Fruit fly (Drosophila melanogaster) whole organism, embryonic: Measurements from ENCODE around the gene Prx2.

Experiments
- BtbVII ChIP-seq: fragments of 200-800 bp; sonication (Bioruptor generic); optimal IDR thresholded peaks from 3 replicates; lab custom pipeline; 2017; ENCODE audit warnings: missing biosample characterization, mild to moderate bottlenecking, missing genetic modification characterization
- CG1529 ChIP-seq: fragments of 200-800 bp; sonication (Bioruptor generic); optimal IDR thresholded peaks from 3 replicates; lab custom pipeline; 2018; ENCODE audit warnings: missing biosample characterization, missing genetic modification characterization
- CG15479 ChIP-seq: fragments of 200-800 bp; sonication (Bioruptor generic); optimal IDR thresholded peaks from 3 replicates; lab custom pipeline; 2019; ENCODE audit warnings: missing biosample characterization, mild to moderate bottlenecking, missing genetic modification characterization, moderate library complexity
- CG16815 ChIP-seq: fragments of 200-800 bp; sonication (Bioruptor generic); optimal IDR thresholded peaks from 3 replicates; lab custom pipeline; 2017; ENCODE audit warnings: missing biosample characterization, mild to moderate bottlenecking, missing genetic modification characterization
- CG1792 ChIP-seq: fragments of 200-800 bp; sonication (Bioruptor generic); optimal IDR thresholded peaks from 2 replicates; lab custom pipeline; 2016; ENCODE audit warnings: missing biosample characterization, missing genetic modification characterization
- CG18011 ChIP-seq: fragments of 200-800 bp; sonication (Bioruptor generic); optimal IDR thresholded peaks from 2 replicates; lab custom pipeline; 2017; ENCODE audit warnings: missing biosample characterization, missing genetic modification characterization, mild to moderate bottlenecking, moderate library complexity, missing genotype
- CG18619 ChIP-seq: fragments of 200-800 bp; sonication (Bioruptor generic); optimal IDR thresholded peaks from 3 replicates; lab custom pipeline; 2017; ENCODE audit warnings: missing biosample characterization, mild to moderate bottlenecking, missing genetic modification characterization
- CG2678 ChIP-seq: fragments of 200-800 bp; sonication (Bioruptor generic); optimal IDR thresholded peaks from 3 replicates; lab custom pipeline; 2019; ENCODE audit warnings: missing biosample characterization, mild to moderate bottlenecking, missing genetic modification characterization, moderate library complexity
- CG32772 ChIP-seq: fragments of 200-800 bp; sonication (Bioruptor generic); IDR thresholded peaks from 2 replicates; pipeline ENCODE4 v1.3.6; 2022; ENCODE audit warnings: missing biosample characterization, missing genetic modification characterization
- CG3847 ChIP-seq: fragments of 200-800 bp; sonication (Bioruptor generic); IDR thresholded peaks from 2 replicates; pipeline ENCODE4 v1.3.6; 2022; ENCODE audit warnings: missing biosample characterization, missing genetic modification characterization
- CG42726 ChIP-seq: fragments of 200-800 bp; sonication (Bioruptor generic); IDR thresholded peaks from 2 replicates; pipeline ENCODE4 v1.3.6; 2022; ENCODE audit warnings: missing biosample characterization, missing genetic modification characterization; ENCODE audit not compliant: partially characterized antibody
- CG4328 ChIP-seq: fragments of 200-800 bp; sonication (Bioruptor generic); optimal IDR thresholded peaks from 3 replicates; lab custom pipeline; 2017; ENCODE audit warnings: missing biosample characterization, missing genetic modification reagents, missing genetic modification characterization
- CG6654 ChIP-seq: fragments of 200-800 bp; sonication (Bioruptor generic); optimal IDR thresholded peaks from 2 replicates; lab custom pipeline; 2017; ENCODE audit warnings: missing biosample characterization, mild to moderate bottlenecking, missing genetic modification characterization
- CG7271 ChIP-seq: fragments of 200-800 bp; sonication (Bioruptor generic); optimal IDR thresholded peaks from 2 replicates; lab custom pipeline; 2018; ENCODE audit warnings: missing biosample characterization, mild to moderate bottlenecking, missing genetic modification characterization, moderate library complexity
- CG7357 ChIP-seq: fragments of 200-800 bp; sonication (Bioruptor generic); IDR thresholded peaks from 3 replicates; pipeline ENCODE4 v1.3.6; 2022; ENCODE audit warnings: missing biosample characterization, missing genetic modification characterization
- CG7928 ChIP-seq: fragments of 200-800 bp; sonication (Bioruptor generic); optimal IDR thresholded peaks from 2 replicates; lab custom pipeline; 2017; ENCODE audit warnings: missing biosample characterization, mild to moderate bottlenecking, missing genetic modification characterization
- CG7987 ChIP-seq: fragments of 200-800 bp; sonication (Bioruptor generic); optimal IDR thresholded peaks from 2 replicates; lab custom pipeline; 2018; ENCODE audit warnings: missing biosample characterization, mild to moderate bottlenecking, missing genetic modification characterization, moderate library complexity
- D19A ChIP-seq: fragments of 200-800 bp; optimal IDR thresholded peaks from 3 replicates; lab custom pipeline; 2019; ENCODE audit warnings: missing biosample characterization, mild to moderate bottlenecking, missing genetic modification characterization, moderate library complexity
- Dad ChIP-seq: fragments of 200-800 bp; sonication (Bioruptor generic); optimal IDR thresholded peaks from 3 replicates; lab custom pipeline; 2016; ENCODE audit warnings: missing biosample characterization, missing genetic modification characterization
- Dll ChIP-seq: fragments of 200-800 bp; sonication (Bioruptor generic); IDR thresholded peaks from 4 replicates; pipeline ENCODE4 v1.3.6; 2022; ENCODE audit warnings: missing biosample characterization, missing genetic modification characterization; ENCODE audit not compliant: partially characterized antibody
- Dref ChIP-seq: fragments of 200-800 bp; sonication (Bioruptor generic); IDR thresholded peaks from 2 replicates; pipeline ENCODE4 v1.3.6; 2022; ENCODE audit warnings: missing biosample characterization, missing genetic modification characterization
- Elba2 ChIP-seq: fragments of 200-800 bp; sonication (Bioruptor generic); optimal IDR thresholded peaks from 3 replicates; lab custom pipeline; 2016; ENCODE audit warnings: missing biosample characterization, missing genetic modification characterization
- Ets97D ChIP-seq: fragments of 200-800 bp; sonication (Bioruptor generic); optimal IDR thresholded peaks from 3 replicates; lab custom pipeline; 2016; ENCODE audit warnings: missing biosample characterization, missing genetic modification characterization
- Kr ChIP-seq: fragments of 200-800 bp; sonication (Bioruptor generic); optimal IDR thresholded peaks from 2 replicates; lab custom pipeline; 2017; ENCODE audit warnings: missing biosample characterization, mild to moderate bottlenecking, missing genetic modification characterization
- Neu2 ChIP-seq: fragments of 200-800 bp; sonication (Bioruptor generic); optimal IDR thresholded peaks from 3 replicates; lab custom pipeline; 2016; ENCODE audit warnings: missing biosample characterization, missing genetic modification characterization, borderline replicate concordance
- Rfx ChIP-seq: fragments of 200-800 bp; sonication (Bioruptor generic); IDR thresholded peaks from 2 replicates; pipeline ENCODE4 v1.3.6; 2022; ENCODE audit warnings: missing biosample characterization, missing genetic modification characterization
- Stat92E ChIP-seq, 3 experiments: fragments of >200 bp in 2 of 3; fragments of 200-800 bp in 1 of 3; sonication (Bioruptor generic) in 1 of 3; optimal IDR thresholded peaks; 2 replicates each; lab custom pipeline; 2017 to 2019; ENCODE audit warnings: missing biosample characterization in 3 of 3, missing genetic modification characterization in 3 of 3, mild to moderate bottlenecking in 1 of 3, moderate library complexity in 1 of 3
- Usf ChIP-seq: fragments of 200-800 bp; sonication (Bioruptor generic); optimal IDR thresholded peaks from 2 replicates; lab custom pipeline; 2017; ENCODE audit warnings: missing genotype, missing biosample characterization, missing genetic modification characterization
- aop ChIP-seq: fragments of 200-800 bp; sonication (Bioruptor generic); IDR thresholded peaks from 2 replicates; pipeline ENCODE4 v1.3.6; 2022; ENCODE audit warnings: missing biosample characterization, missing genetic modification characterization
- ap ChIP-seq: fragments of 200-800 bp; sonication (Bioruptor generic); IDR thresholded peaks from 2 replicates; pipeline ENCODE4 v1.3.6; 2022; ENCODE audit warnings: missing biosample characterization, missing genetic modification characterization
- ase ChIP-seq: fragments of 200-800 bp; sonication (Bioruptor generic); IDR thresholded peaks from 3 replicates; pipeline ENCODE4 v1.3.6; 2022; ENCODE audit warnings: missing biosample characterization, missing genetic modification characterization
- chif ChIP-seq, 2 experiments: fragments of 200-800 bp; sonication (Bioruptor generic); optimal IDR thresholded peaks; 3 replicates each; lab custom pipeline; 2016; ENCODE audit warnings: missing biosample characterization in 2 of 2, missing genetic modification characterization in 2 of 2
- dmrt11E ChIP-seq: fragments of 200-800 bp; sonication (Bioruptor generic); optimal IDR thresholded peaks from 3 replicates; lab custom pipeline; 2018; ENCODE audit warnings: missing biosample characterization, mild to moderate bottlenecking, missing genetic modification characterization, moderate library complexity
- ewg ChIP-seq: fragments of 200-800 bp; sonication (Bioruptor generic); optimal IDR thresholded peaks from 3 replicates; lab custom pipeline; 2017; ENCODE audit warnings: mild to moderate bottlenecking, missing biosample characterization, missing genetic modification reagents, missing genetic modification characterization
- ftz-f1 ChIP-seq: fragments of 200-800 bp; sonication (Bioruptor generic); optimal IDR thresholded peaks from 2 replicates; lab custom pipeline; 2016; ENCODE audit warnings: missing biosample characterization, missing genetic modification characterization
- gfzf ChIP-seq: fragments of 200-800 bp; sonication (Bioruptor generic); optimal IDR thresholded peaks from 2 replicates; lab custom pipeline; 2016; ENCODE audit warnings: missing biosample characterization, mild to moderate bottlenecking, missing genetic modification characterization, moderate library complexity
- h ChIP-seq: fragments of >200 bp; optimal IDR thresholded peaks from 2 replicates; lab custom pipeline; 2017
- hb ChIP-seq: fragments of 200-800 bp; sonication (Bioruptor generic); IDR thresholded peaks from 3 replicates; pipeline ENCODE4 v1.3.6; 2022; ENCODE audit warnings: missing biosample characterization, missing genetic modification characterization; ENCODE audit not compliant: partially characterized antibody
- hkb ChIP-seq, 2 experiments: fragments of 200-800 bp in 1 of 2; fragments of >200 bp in 1 of 2; sonication (Bioruptor generic) in 1 of 2; IDR thresholded peaks in 1 of 2; optimal IDR thresholded peaks in 1 of 2; 2 replicates each; pipeline versions ENCODE4 v1.3.6 to Lab custom; 2017 to 2022; ENCODE audit warnings: missing biosample characterization in 1 of 2, missing genetic modification characterization in 1 of 2
- lbe ChIP-seq: fragments of 200-800 bp; sonication (Bioruptor generic); optimal IDR thresholded peaks from 2 replicates; lab custom pipeline; 2016; ENCODE audit warnings: missing biosample characterization, mild to moderate bottlenecking, missing genetic modification characterization
- onecut ChIP-seq: fragments of 200-800 bp; sonication (Bioruptor generic); IDR thresholded peaks from 2 replicates; pipeline ENCODE4 v1.3.6; 2022; ENCODE audit warnings: missing biosample characterization, missing genetic modification characterization
- pan ChIP-seq, 4 experiments: fragments of >200 bp in 3 of 4; fragments of 200-800 bp in 1 of 4; sonication (Bioruptor generic) in 1 of 4; optimal IDR thresholded peaks in 3 of 4; IDR thresholded peaks in 1 of 4; 2 replicates each; pipeline versions ENCODE4 v1.3.6 to Lab custom; 2017 to 2022; ENCODE audit warnings: missing biosample characterization in 2 of 4, missing genetic modification characterization in 2 of 4, mixed read lengths in 1 of 4
- schlank ChIP-seq: fragments of 200-800 bp; sonication (Bioruptor generic); optimal IDR thresholded peaks from 2 replicates; lab custom pipeline; 2018; ENCODE audit warnings: missing biosample characterization, mild to moderate bottlenecking, missing genetic modification characterization
- sens-2 ChIP-seq: fragments of 200-800 bp; sonication (Bioruptor generic); IDR thresholded peaks from 2 replicates; pipeline ENCODE4 v1.3.6; 2022; ENCODE audit warnings: missing biosample characterization, missing genetic modification characterization
- slp2 ChIP-seq: fragments of 200-800 bp; sonication (Bioruptor generic); optimal IDR thresholded peaks from 2 replicates; lab custom pipeline; 2016; ENCODE audit warnings: missing biosample characterization, missing genetic modification characterization
- so ChIP-seq: fragments of 200-800 bp; sonication (Bioruptor generic); IDR thresholded peaks from 3 replicates; pipeline ENCODE4 v1.3.6; 2022; ENCODE audit warnings: missing biosample characterization, missing genetic modification characterization
- stwl ChIP-seq: fragments of 200-800 bp; sonication (Bioruptor generic); optimal IDR thresholded peaks from 3 replicates; lab custom pipeline; 2018; ENCODE audit warnings: missing biosample characterization, mild to moderate bottlenecking, missing genetic modification characterization, moderate library complexity
- zen ChIP-seq: fragments of 200-800 bp; sonication (Bioruptor generic); optimal IDR thresholded peaks from 3 replicates; lab custom pipeline; 2018; ENCODE audit warnings: missing biosample characterization, mild to moderate bottlenecking, missing genetic modification characterization, moderate library complexity
- zen2 ChIP-seq: fragments of 200-800 bp; sonication (Bioruptor generic); IDR thresholded peaks from 3 replicates; pipeline ENCODE4 v1.3.6; 2022; ENCODE audit warnings: missing biosample characterization, missing genetic modification characterization; ENCODE audit not compliant: partially characterized antibody

Prx2 gene

DNA sequence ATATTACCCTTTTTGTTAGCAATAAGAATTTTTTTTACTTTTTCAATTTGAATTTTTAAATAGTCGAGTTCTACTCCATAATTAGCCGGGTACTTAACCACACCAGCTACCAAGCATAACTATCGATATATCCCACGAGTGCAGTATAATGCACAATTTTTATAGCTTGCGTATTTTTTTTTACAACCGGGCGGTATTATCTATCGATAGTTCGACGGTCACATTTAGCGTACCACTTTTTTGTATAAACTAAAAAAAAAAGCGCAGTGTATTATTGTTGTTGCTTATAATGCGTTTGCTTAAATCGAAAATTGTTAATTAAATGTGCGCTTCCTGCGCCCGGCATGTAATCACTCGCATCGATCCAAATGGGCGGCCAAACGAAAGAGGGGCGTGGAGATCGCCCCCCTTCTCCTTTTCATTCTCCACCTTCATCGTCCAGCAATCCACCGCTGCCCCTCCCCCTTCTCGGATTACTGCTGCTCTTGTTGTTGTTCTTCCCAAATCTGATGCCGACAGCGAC lies 41.7 kb upstream of the Prx2 start, which contains the start of gene Remo (continued):
- TF ChIP-seq CG16815 (GFP tag; lab: Kevin White, UChicago) (no peak), so (peak; percentile 66; the same call in 1 of the 3 replicates), lbe (no peak), Rfx (GFP tag; lab: Robert Waterston, UW) (0 out of 2 replicates have a peak, but pooled peaks have one; percentile 25), hb (GFP tag; lab: Robert Waterston, UW) (0 out of 3 replicates have a peak, but pooled peaks have one; percentile 51), ase (GFP tag; lab: Robert Waterston, UW) (no peak), Ets97D (GFP tag; lab: Kevin White, UChicago) (peak; percentile 51), stwl (tag; lab: Kevin White, UChicago) (peak; percentile 32), schlank (no peak), zen (tag; lab: Kevin White, UChicago) (no peak), D19A (tag; lab: Kevin White, UChicago) (no peak), CG7357 (GFP tag; lab: Robert Waterston, UW) (no peak), Elba2 (peak; percentile 89), CG18619 (GFP tag; lab: Kevin White, UChicago) (no peak), sens-2 (GFP tag; lab: Robert Waterston, UW) (no peak), CG1529 (no peak), ap (GFP tag; lab: Robert Waterston, UW) (no peak), CG1792 (GFP tag; lab: Kevin White, UChicago) (no peak), CG7987 (GFP tag; lab: Kevin White, UChicago) (no peak), Usf (no peak), CG7928 (GFP tag; lab: Kevin White, UChicago) (peak; percentile 29), aop (GFP tag; lab: Robert Waterston, UW) (no peak), h (no peak), BtbVII (GFP tag; lab: Kevin White, UChicago) (no peak), gfzf (GFP tag; lab: Kevin White, UChicago) (peak; percentile 95), Dll (GFP tag; lab: Robert Waterston, UW) (peak; percentile 66), CG32772 (no peak), CG42726 (peak; percentile 72; the same call in 1 of the 2 replicates), chif (GFP tag; optimal IDR thresholded peaks at IDR 0.05; lab: Kevin White, UChicago) (no peak), Dad (no peak), Dref (GFP tag; lab: Robert Waterston, UW) (peak; percentile 87), Kr (GFP tag; lab: Kevin White, UChicago) (no peak), ewg (GFP tag; lab: Kevin White, UChicago) (peak; percentile 39), CG6654 (GFP tag; lab: Kevin White, UChicago) (no peak), hkb (optimal IDR thresholded peaks at IDR 0.05; lab: Kevin White, UChicago) (no peak), hkb (GFP tag; IDR thresholded peaks at IDR 0.05; lab: Robert Waterston, UW) (no peak), dmrt11E (tag; lab: Kevin White, UChicago) (no peak), CG15479 (GFP tag; lab: Kevin White, UChicago) (peak; percentile 62), onecut (GFP tag; lab: Robert Waterston, UW) (no peak), CG4328 (GFP tag; lab: Kevin White, UChicago) (no peak), pan (optimal IDR thresholded peaks at IDR 0.05; lab: Kevin White, UChicago) (no peak), pan (GFP tag; optimal IDR thresholded peaks at IDR 0.05 in 1 of 2, IDR thresholded peaks at IDR 0.05 in 1 of 2) (no peak), CG3847 (GFP tag; lab: Robert Waterston, UW) (peak; percentile 49; the same call in 1 of the 2 replicates), zen2 (0 out of 3 replicates have a peak, but pooled peaks have one; percentile 7), slp2 (GFP tag; lab: Kevin White, UChicago) (no peak), CG7271 (tag; lab: Kevin White, UChicago) (no peak), Stat92E (GFP tag; optimal IDR thresholded peaks at IDR 0.05; lab: Kevin White, UChicago) (no peak), Neu2 (GFP tag; lab: Kevin White, UChicago) (no peak), ftz-f1 (GFP tag; lab: Kevin White, UChicago) (no peak), CG18011 (GFP tag; lab: Kevin White, UChicago) (no peak), CG2678 (tag; lab: Kevin White, UChicago) (no peak)
